Fruit fly (Drosophila melanogaster) whole organism, adult: ENCODE results near the gene Rcd5.

ENCODE experiments used
- CG7045 ChIP-seq: fragments of 200-800 bp; sonication (Bioruptor generic); optimal IDR thresholded peaks from 2 replicates; lab custom pipeline; 2017; ENCODE audit warnings: missing biosample characterization, mild to moderate bottlenecking, missing genetic modification characterization
- Hr96 ChIP-seq: fragments of 200-800 bp; sonication (Bioruptor generic); optimal IDR thresholded peaks from 2 replicates; lab custom pipeline; 2016; ENCODE audit warnings: missing biosample characterization, missing genetic modification characterization
- cic ChIP-seq: fragments of 200-800 bp; sonication (Bioruptor generic); optimal IDR thresholded peaks from 2 replicates; lab custom pipeline; 2017; ENCODE audit warnings: missing biosample characterization, mild to moderate bottlenecking, missing genetic modification characterization, moderate library complexity
- cnc ChIP-seq, 2 experiments: fragments of >200 bp; optimal IDR thresholded peaks; 2 replicates each; lab custom pipeline; 2017
- kay ChIP-seq: fragments of 200-800 bp; sonication (Bioruptor generic); peaks from one replicate; lab custom pipeline; 2016; ENCODE audit warnings: missing biosample characterization, missing genetic modification characterization, borderline replicate concordance

dm6 chr3L:4070996-4071379 lies 30.7 kb downstream of the Rcd5 start:
- TF ChIP-seq kay (GFP tag; lab: Kevin White, UChicago) (no peak), cic (GFP tag; lab: Kevin White, UChicago) (no peak), CG7045 (peak; percentile 66), Hr96 (GFP tag; lab: Kevin White, UChicago) (no peak), cnc (optimal IDR thresholded peaks at IDR 0.05; lab: Kevin White, UChicago) (no peak)
